Fruit fly (Drosophila melanogaster): ENCODE data around the gene CG3847.

DNA sequence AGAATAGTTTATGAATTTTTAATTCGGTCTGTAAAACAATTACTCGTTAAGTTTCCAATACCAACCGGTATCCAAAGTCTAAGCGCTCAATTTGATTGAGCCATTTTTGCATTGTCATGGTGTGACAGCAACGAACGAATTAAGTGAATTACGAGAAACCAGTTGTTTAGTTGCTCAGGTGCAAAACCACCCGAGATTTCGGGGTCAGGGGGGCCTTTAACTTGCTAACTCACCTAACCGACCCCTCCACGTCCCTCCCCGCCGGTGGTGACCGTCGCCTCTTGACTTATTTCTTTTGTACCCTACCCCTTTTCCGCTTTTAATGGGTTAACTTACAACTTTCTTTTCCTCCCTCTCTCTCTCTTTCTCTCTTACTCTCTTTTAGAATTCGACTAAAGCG, 5.2 kb upstream of the CG3847 start:
- no peak for TF ChIP-seq toe (GFP tag; optimal IDR thresholded peaks at IDR 0.05)
- no peak for TF ChIP-seq bab1 (GFP tag; optimal IDR thresholded peaks at IDR 0.05)
- no peak for TF ChIP-seq Mnt (GFP tag; optimal IDR thresholded peaks at IDR 0.05)
- TF ChIP-seq kay (GFP tag; ENCODE audit: borderline replicate concordance), result no peak
- no peak for TF ChIP-seq CG33017 (tag; optimal IDR thresholded peaks at IDR 0.05)
